Fruit fly (Drosophila melanogaster) whole organism, prepupa: Measurements from ENCODE around the gene Tbcd.

Experiments
- Blimp-1 ChIP-seq: fragments of 200-800 bp; sonication (Bioruptor generic); optimal IDR thresholded peaks from 3 replicates; lab custom pipeline; 2017; ENCODE audit warnings: missing biosample characterization, missing genetic modification characterization, mild to moderate bottlenecking, moderate library complexity, missing genetic modification reagents
- CG10631 ChIP-seq: fragments of 200-800 bp; sonication (Bioruptor generic); optimal IDR thresholded peaks from 2 replicates; lab custom pipeline; 2016; ENCODE audit warnings: missing biosample characterization, missing genetic modification characterization
- CG11294 ChIP-seq: fragments of 200-800 bp; sonication (Bioruptor generic); IDR thresholded peaks from 2 replicates; pipeline ENCODE4 v1.3.6; 2022; ENCODE audit warnings: missing biosample characterization, missing genetic modification characterization
- CG11762 ChIP-seq: fragments of 200-800 bp; sonication (Bioruptor generic); optimal IDR thresholded peaks from 3 replicates; lab custom pipeline; 2016; ENCODE audit warnings: missing biosample characterization, missing genetic modification characterization; ENCODE audit not compliant: insufficient read depth
- CG15336 ChIP-seq: fragments of 200-800 bp; sonication (Bioruptor generic); IDR thresholded peaks from 2 replicates; pipeline ENCODE4 v1.3.6; 2022; ENCODE audit warnings: missing biosample characterization, missing genetic modification characterization
- CG16779 ChIP-seq: fragments of 200-800 bp; sonication (Bioruptor generic); optimal IDR thresholded peaks from 3 replicates; lab custom pipeline; 2017; ENCODE audit warnings: missing biosample characterization, mild to moderate bottlenecking, missing genetic modification characterization
- CG3032 ChIP-seq: fragments of 200-800 bp; optimal IDR thresholded peaks from 2 replicates; lab custom pipeline; 2019; ENCODE audit warnings: missing biosample characterization, mild to moderate bottlenecking, missing genetic modification characterization, moderate library complexity
- CG31627 ChIP-seq: fragments of 200-800 bp; sonication (Bioruptor generic); optimal IDR thresholded peaks from 3 replicates; lab custom pipeline; 2016; ENCODE audit warnings: missing biosample characterization, missing genetic modification characterization
- CG32006 ChIP-seq: fragments of 200-800 bp; sonication (Bioruptor generic); optimal IDR thresholded peaks from 3 replicates; lab custom pipeline; 2017; ENCODE audit warnings: missing biosample characterization, mild to moderate bottlenecking, missing genetic modification characterization
- CG34406 ChIP-seq: fragments of 200-800 bp; sonication (Bioruptor generic); optimal IDR thresholded peaks from 3 replicates; lab custom pipeline; 2016; ENCODE audit warnings: missing biosample characterization, missing genetic modification characterization
- CG4318 ChIP-seq: fragments of 200-800 bp; sonication (Bioruptor generic); optimal IDR thresholded peaks from 3 replicates; lab custom pipeline; 2017; ENCODE audit warnings: missing biosample characterization, mild to moderate bottlenecking, missing genetic modification characterization
- CG6163 ChIP-seq: fragments of 200-800 bp; sonication (Bioruptor generic); IDR thresholded peaks from 3 replicates; pipeline ENCODE4 v1.3.6; 2022; ENCODE audit warnings: missing biosample characterization, missing genetic modification characterization
- CG6276 ChIP-seq: fragments of 200-800 bp; sonication (Bioruptor generic); optimal IDR thresholded peaks from 2 replicates; lab custom pipeline; 2017; ENCODE audit warnings: missing biosample characterization, mild to moderate bottlenecking, missing genetic modification characterization
- CG6808 ChIP-seq: fragments of 200-800 bp; sonication (Bioruptor generic); optimal IDR thresholded peaks from 3 replicates; lab custom pipeline; 2017; ENCODE audit warnings: missing biosample characterization, missing genetic modification characterization, mild to moderate bottlenecking, moderate library complexity, missing genetic modification reagents
- CG6854 ChIP-seq: fragments of 200-800 bp; sonication (Bioruptor generic); optimal IDR thresholded peaks from 2 replicates; lab custom pipeline; 2017; ENCODE audit warnings: missing biosample characterization, mild to moderate bottlenecking, missing genetic modification characterization
- CG7368 ChIP-seq: fragments of 200-800 bp; sonication (Bioruptor generic); optimal IDR thresholded peaks from 3 replicates; lab custom pipeline; 2016; ENCODE audit warnings: missing biosample characterization, missing genetic modification characterization
- CG8119 ChIP-seq: fragments of 200-800 bp; sonication (Bioruptor generic); IDR thresholded peaks from 3 replicates; pipeline ENCODE4 v1.3.6; 2022; ENCODE audit warnings: missing biosample characterization, missing genetic modification characterization
- CG8319 ChIP-seq: fragments of 200-800 bp; sonication (Bioruptor generic); optimal IDR thresholded peaks from 3 replicates; lab custom pipeline; 2016; ENCODE audit warnings: missing biosample characterization, missing genetic modification characterization
- CG8632 ChIP-seq: fragments of 200-800 bp; sonication (Bioruptor generic); optimal IDR thresholded peaks from 3 replicates; lab custom pipeline; 2016; ENCODE audit warnings: missing biosample characterization, missing genetic modification characterization
- Eip75B ChIP-seq: fragments of 200-800 bp; sonication (Bioruptor generic); optimal IDR thresholded peaks from 3 replicates; lab custom pipeline; 2016; ENCODE audit warnings: missing biosample characterization, missing genetic modification characterization
- Ets96B ChIP-seq: fragments of 200-800 bp; optimal IDR thresholded peaks from 2 replicates; lab custom pipeline; 2019; ENCODE audit warnings: missing biosample characterization, mild to moderate bottlenecking, missing genetic modification characterization, moderate library complexity
- Gug ChIP-seq: fragments of 200-800 bp; sonication (Bioruptor generic); IDR thresholded peaks from 2 replicates; pipeline ENCODE4 v1.3.6; 2022; ENCODE audit warnings: missing biosample characterization, missing genetic modification characterization
- Hr38 ChIP-seq: sonication (Bioruptor generic); optimal IDR thresholded peaks from 2 replicates; lab custom pipeline; 2016; ENCODE audit warnings: missing biosample characterization, missing genetic modification characterization
- Hr39 ChIP-seq: fragments of 200-800 bp; sonication (Bioruptor generic); optimal IDR thresholded peaks from 2 replicates; lab custom pipeline; 2016; ENCODE audit warnings: missing biosample characterization, missing genetic modification characterization
- Hr4 ChIP-seq: fragments of 200-800 bp; sonication (Bioruptor generic); optimal IDR thresholded peaks from 3 replicates; lab custom pipeline; 2016; ENCODE audit warnings: missing biosample characterization, missing genetic modification characterization
- Lpt ChIP-seq: fragments of 200-800 bp; sonication (Bioruptor generic); optimal IDR thresholded peaks from 3 replicates; lab custom pipeline; 2016; ENCODE audit warnings: missing biosample characterization, missing genetic modification characterization
- Met ChIP-seq: fragments of 200-800 bp; sonication (Bioruptor generic); optimal IDR thresholded peaks from 3 replicates; lab custom pipeline; 2016; ENCODE audit warnings: missing biosample characterization, missing genetic modification characterization
- OdsH ChIP-seq: fragments of 200-800 bp; sonication (Bioruptor generic); optimal IDR thresholded peaks from 3 replicates; lab custom pipeline; 2016; ENCODE audit warnings: missing biosample characterization, missing genetic modification characterization
- Smox ChIP-seq: fragments of 200-800 bp; sonication (Bioruptor generic); optimal IDR thresholded peaks from 3 replicates; lab custom pipeline; 2016; ENCODE audit warnings: missing biosample characterization, missing genetic modification characterization
- Sox102F ChIP-seq: fragments of 200-800 bp; sonication (Bioruptor generic); optimal IDR thresholded peaks from 2 replicates; lab custom pipeline; 2016; ENCODE audit warnings: missing biosample characterization, mild to moderate bottlenecking, missing genetic modification characterization
- Sox15 ChIP-seq: fragments of 200-800 bp; sonication (Bioruptor generic); optimal IDR thresholded peaks from 3 replicates; lab custom pipeline; 2016; ENCODE audit warnings: missing biosample characterization, missing genetic modification characterization
- achi ChIP-seq: fragments of 200-800 bp; sonication (Bioruptor generic); optimal IDR thresholded peaks from 3 replicates; lab custom pipeline; 2016; ENCODE audit warnings: missing biosample characterization, missing genetic modification characterization
- acj6 ChIP-seq: fragments of 200-800 bp; sonication (Bioruptor generic); optimal IDR thresholded peaks from 3 replicates; lab custom pipeline; 2016; ENCODE audit warnings: missing biosample characterization, missing genetic modification characterization
- cyc ChIP-seq: fragments of 200-800 bp; sonication (Bioruptor generic); optimal IDR thresholded peaks from 3 replicates; lab custom pipeline; 2016; ENCODE audit warnings: missing biosample characterization, missing genetic modification characterization
- dac ChIP-seq: fragments of 200-800 bp; sonication (Bioruptor generic); optimal IDR thresholded peaks from 2 replicates; lab custom pipeline; 2017; ENCODE audit warnings: missing biosample characterization, mild to moderate bottlenecking, missing genetic modification characterization
- dsx ChIP-seq: fragments of 200-800 bp; optimal IDR thresholded peaks from 3 replicates; lab custom pipeline; 2019; ENCODE audit warnings: missing biosample characterization, mild to moderate bottlenecking, missing genetic modification characterization, moderate library complexity; ENCODE audit not compliant: poor library complexity, severe bottlenecking
- eg ChIP-seq: fragments of 200-800 bp; sonication (Bioruptor generic); IDR thresholded peaks from 3 replicates; pipeline ENCODE4 v1.3.6; 2022; ENCODE audit warnings: missing biosample characterization, missing genetic modification characterization
- esn ChIP-seq: fragments of 200-800 bp; sonication (Bioruptor generic); optimal IDR thresholded peaks from 2 replicates; lab custom pipeline; 2016; ENCODE audit warnings: missing biosample characterization, mild to moderate bottlenecking, missing genetic modification characterization, moderate library complexity
- fd85E ChIP-seq: fragments of 200-800 bp; sonication (Bioruptor generic); optimal IDR thresholded peaks from 3 replicates; lab custom pipeline; 2016; ENCODE audit warnings: missing biosample characterization, missing genetic modification characterization
- net ChIP-seq: fragments of 200-800 bp; sonication (Bioruptor generic); optimal IDR thresholded peaks from 3 replicates; lab custom pipeline; 2016; ENCODE audit warnings: missing biosample characterization, missing genetic modification characterization
- pdm3 ChIP-seq: fragments of 200-800 bp; sonication (Bioruptor generic); optimal IDR thresholded peaks from 3 replicates; lab custom pipeline; 2016; ENCODE audit warnings: missing biosample characterization, missing genetic modification characterization
- salr ChIP-seq, 2 experiments: fragments of 200-800 bp; sonication (Bioruptor generic); optimal IDR thresholded peaks; 3 replicates each; lab custom pipeline; 2016 to 2018; ENCODE audit warnings: missing biosample characterization in 2 of 2, missing genetic modification characterization in 2 of 2, mild to moderate bottlenecking in 1 of 2
- spab ChIP-seq: fragments of 200-800 bp; sonication (Bioruptor generic); optimal IDR thresholded peaks from 2 replicates; lab custom pipeline; 2017; ENCODE audit warnings: missing biosample characterization, mild to moderate bottlenecking, missing genetic modification characterization, missing genetic modification reagents
- svp ChIP-seq: fragments of 200-800 bp; sonication (Bioruptor generic); peaks from one replicate; lab custom pipeline; 2016; ENCODE audit warnings: missing biosample characterization, missing genetic modification characterization
- topi ChIP-seq: fragments of 200-800 bp; sonication (Bioruptor generic); optimal IDR thresholded peaks from 3 replicates; lab custom pipeline; 2016; ENCODE audit warnings: missing biosample characterization, missing genetic modification characterization
- vri ChIP-seq: fragments of 200-800 bp; sonication (Bioruptor generic); optimal IDR thresholded peaks from 3 replicates; lab custom pipeline; 2016; ENCODE audit warnings: missing biosample characterization, mild to moderate bottlenecking, missing genetic modification characterization

Tbcd gene

DNA sequence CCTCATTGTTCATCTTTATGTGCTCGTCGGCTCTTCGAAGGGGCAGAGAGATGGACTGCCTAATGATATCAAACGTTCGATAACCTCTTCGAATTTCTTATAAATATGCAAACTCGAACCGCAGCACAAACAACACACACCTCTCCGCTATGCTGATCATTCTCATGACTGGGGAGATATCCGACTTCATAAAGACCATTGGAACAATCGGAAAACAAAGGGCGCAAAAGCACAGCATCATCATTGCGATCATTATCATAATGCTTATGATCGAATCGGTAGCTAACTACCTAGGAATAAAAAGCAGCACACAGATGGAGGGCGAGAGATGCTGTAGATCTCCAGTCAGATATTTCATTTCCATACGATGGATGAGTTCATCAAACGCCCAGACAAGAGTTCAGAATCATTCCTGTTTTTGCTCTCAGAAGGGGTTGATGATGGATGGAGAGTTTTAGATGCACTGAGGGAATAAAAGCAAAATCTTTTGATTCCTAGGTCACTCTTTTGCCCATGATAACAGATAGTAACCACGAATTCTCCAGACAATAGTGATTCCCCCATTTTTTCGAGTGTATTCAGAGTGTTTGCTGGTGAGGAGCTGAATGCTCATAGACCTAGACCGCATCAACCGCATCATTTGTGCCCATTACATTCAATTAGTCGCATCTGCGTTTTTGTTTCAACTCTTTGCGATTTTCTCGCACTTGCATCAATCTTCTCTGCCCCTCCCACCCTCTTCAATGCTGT, 19.8 kb downstream of the Tbcd start (continued):
- TF ChIP-seq CG6808 (GFP tag; lab: Kevin White, UChicago) (peak; percentile 12), CG4318 (GFP tag; lab: Kevin White, UChicago) (no peak), Sox15 (GFP tag; lab: Kevin White, UChicago) (no peak), eg (GFP tag; lab: Robert Waterston, UW) (0 out of 3 replicates have a peak, but pooled peaks have one; percentile 40), salr (GFP tag; optimal IDR thresholded peaks at IDR 0.05; lab: Kevin White, UChicago) (peak; percentile 3 to 15), acj6 (no peak), Met (no peak), Gug (GFP tag; lab: Robert Waterston, UW) (no peak), CG11294 (no peak), achi (GFP tag; lab: Kevin White, UChicago) (peak; percentile 6), CG15336 (GFP tag; lab: Robert Waterston, UW) (peak; percentile 16; the same call in 1 of the 2 replicates), esn (no peak), net (peak; percentile 14), svp (no peak), Hr39 (GFP tag; lab: Kevin White, UChicago) (no peak)

- no peak for TF ChIP-seq fd85E (GFP tag; lab: Kevin White, UChicago)
- TF ChIP-seq CG6163 (GFP tag; lab: Robert Waterston, UW): peak; percentile 90
- TF ChIP-seq Smox (GFP tag; lab: Kevin White, UChicago): no peak
- peak; percentile 80 for TF ChIP-seq CG10631 (GFP tag; lab: Kevin White, UChicago)
- peak; percentile 60 for TF ChIP-seq acj6
- TF ChIP-seq CG34406: peak; percentile 13
- TF ChIP-seq CG8319 (GFP tag; lab: Kevin White, UChicago): peak; percentile 0
- peak; percentile 29 to 77 for TF ChIP-seq salr (GFP tag; optimal IDR thresholded peaks at IDR 0.05; lab: Kevin White, UChicago)
- no peak for TF ChIP-seq dac
- TF ChIP-seq CG3032 (tag; lab: Kevin White, UChicago): peak; percentile 66
- TF ChIP-seq Blimp-1 (GFP tag; lab: Kevin White, UChicago): no peak
- peak; percentile 83 for TF ChIP-seq CG6276 (GFP tag; lab: Kevin White, UChicago)
- no peak for TF ChIP-seq Sox102F (GFP tag; lab: Kevin White, UChicago)
- TF ChIP-seq net: peak; percentile 57
- TF ChIP-seq dsx: peak; percentile 43
- TF ChIP-seq eg (GFP tag; lab: Robert Waterston, UW): peak; percentile 81
- TF ChIP-seq achi (GFP tag; lab: Kevin White, UChicago): peak; percentile 70
- TF ChIP-seq pdm3 (GFP tag; lab: Kevin White, UChicago): peak; percentile 39
- TF ChIP-seq CG32006 (GFP tag; lab: Kevin White, UChicago): peak; percentile 88
- TF ChIP-seq Hr38 (GFP tag; lab: Kevin White, UChicago): no peak
- peak; percentile 70 for TF ChIP-seq CG11294
- TF ChIP-seq OdsH: peak; percentile 44
- TF ChIP-seq CG8119 (GFP tag; lab: Robert Waterston, UW): peak; percentile 47; the same call in 2 of the 3 replicates
- TF ChIP-seq Sox15 (GFP tag; lab: Kevin White, UChicago): no peak
- peak; percentile 59 for TF ChIP-seq spab
- TF ChIP-seq Lpt (GFP tag; lab: Kevin White, UChicago): peak; percentile 81
- no peak for TF ChIP-seq CG16779 (tag; lab: Kevin White, UChicago)
- TF ChIP-seq topi (GFP tag; lab: Kevin White, UChicago): no peak
- TF ChIP-seq CG6808 (GFP tag; lab: Kevin White, UChicago): peak; percentile 48
- no peak for TF ChIP-seq CG6854
- TF ChIP-seq CG15336 (GFP tag; lab: Robert Waterston, UW): peak; percentile 77
- TF ChIP-seq cyc (GFP tag; lab: Kevin White, UChicago): no peak
- peak; percentile 60 for TF ChIP-seq Eip75B (GFP tag; lab: Kevin White, UChicago)
- peak; percentile 30 for TF ChIP-seq CG11762
- TF ChIP-seq Hr4 (GFP tag; lab: Kevin White, UChicago): peak; percentile 63
- peak; percentile 69 for TF ChIP-seq vri (GFP tag; lab: Kevin White, UChicago)
- peak; percentile 49 for TF ChIP-seq CG7368 (GFP tag; lab: Kevin White, UChicago)
- no peak for TF ChIP-seq CG31627 (GFP tag; lab: Kevin White, UChicago)
- peak; percentile 75 for TF ChIP-seq Ets96B (tag; lab: Kevin White, UChicago)
- peak; percentile 4 for TF ChIP-seq CG8632 (GFP tag; lab: Kevin White, UChicago)
These were observed 21.0 kb downstream of the Tbcd start for dm6 chr2L:2168184-2168893.
